Worm (Caenorhabditis elegans) whole organism, L1 larva: ENCODE data around the gene ZK105.3.

ENCODE experiments used
- C04F5.9 ChIP-seq: sonication (generic microtip); optimal IDR thresholded peaks from 2 replicates; lab custom pipeline; 2016; ENCODE audit warnings: missing genetic modification characterization, missing compliant biosample characterization
- aly-2 ChIP-seq: fragments of 150-350 bp; optimal IDR thresholded peaks from 2 replicates; lab custom pipeline; 2014; ENCODE audit warnings: missing biosample characterization, missing genetic modification characterization
- blmp-1 ChIP-seq: fragments of 150-350 bp; optimal IDR thresholded peaks from 2 replicates; lab custom pipeline; 2014; ENCODE audit warnings: missing biosample characterization, missing genetic modification characterization
- ceh-63 ChIP-seq: fragments of 200-800 bp; sonication (Bioruptor generic); optimal IDR thresholded peaks from 2 replicates; lab custom pipeline; 2018; ENCODE audit warnings: mild to moderate bottlenecking, missing genetic modification characterization, missing compliant biosample characterization
- ceh-88 ChIP-seq: fragments of 200-800 bp; sonication (Bioruptor generic); IDR thresholded peaks from 2 replicates; pipeline ENCODE4 v1.3.6; 2022; ENCODE audit warnings: missing genetic modification characterization, missing compliant biosample characterization
- dsc-1 ChIP-seq: sonication (generic microtip); optimal IDR thresholded peaks from 2 replicates; lab custom pipeline; 2016; ENCODE audit warnings: mild to moderate bottlenecking, missing genetic modification characterization, missing compliant biosample characterization
- efl-1 ChIP-seq, 4 experiments: fragments of 150-350 bp; optimal IDR thresholded peaks in 3 of 4; peaks in 1 of 4; 1 replicate in 1 of 4; 2 replicates in 3 of 4; lab custom pipeline; 2014; ENCODE audit warnings: missing biosample characterization in 2 of 4, missing genetic modification characterization in 2 of 4, missing genetic modification reagents in 2 of 4
- egl-13 ChIP-seq: sonication (generic microtip); optimal IDR thresholded peaks from 2 replicates; lab custom pipeline; 2016; ENCODE audit warnings: missing genotype, missing genetic modification reagents, missing genetic modification characterization, missing compliant biosample characterization
- egl-27 ChIP-seq, 2 experiments: fragments of 150-350 bp in 1 of 2; sonication (generic microtip); optimal IDR thresholded peaks; 3 replicates each; lab custom pipeline; 2017 to 2018; ENCODE audit warnings: missing biosample characterization in 2 of 2, missing genetic modification characterization in 2 of 2, missing genetic modification reagents in 2 of 2
- elt-3 ChIP-seq, 6 experiments: fragments of 150-350 bp in 1 of 6; sonication (generic microtip); optimal IDR thresholded peaks; 2 replicates each; lab custom pipeline; 2017 to 2018; ENCODE audit warnings: missing biosample characterization in 6 of 6, missing genetic modification characterization in 6 of 6, inconsistent platforms in 1 of 6
- fkh-8 ChIP-seq: sonication (generic microtip); optimal IDR thresholded peaks from 2 replicates; lab custom pipeline; 2016; ENCODE audit warnings: mild to moderate bottlenecking, missing genetic modification characterization, missing compliant biosample characterization
- irx-1 ChIP-seq: sonication (generic microtip); optimal IDR thresholded peaks from 2 replicates; lab custom pipeline; 2016; ENCODE audit warnings: missing genetic modification characterization, missing compliant biosample characterization
- lin-14 ChIP-seq: fragments of 200-800 bp; sonication (Bioruptor generic); optimal IDR thresholded peaks from 2 replicates; lab custom pipeline; 2018; ENCODE audit warnings: mild to moderate bottlenecking, missing genetic modification characterization, moderate library complexity, missing compliant biosample characterization
- lin-15B ChIP-seq: fragments of 150-350 bp; sonication (generic microtip); optimal IDR thresholded peaks from 3 replicates; lab custom pipeline; 2014; ENCODE audit warnings: missing biosample characterization, missing genetic modification characterization
- lin-35 ChIP-seq, 2 experiments: fragments of 150-350 bp; optimal IDR thresholded peaks; 2 replicates each; lab custom pipeline; 2014; ENCODE audit warnings: missing biosample characterization in 2 of 2, missing genetic modification characterization in 2 of 2, missing genetic modification reagents in 2 of 2
- lir-3 ChIP-seq: sonication (generic microtip); optimal IDR thresholded peaks from 2 replicates; lab custom pipeline; 2016; ENCODE audit warnings: mild to moderate bottlenecking, missing genetic modification characterization, moderate library complexity, missing compliant biosample characterization; ENCODE audit not compliant: poor library complexity
- lsy-2 ChIP-seq, 2 experiments: fragments of 150-350 bp; optimal IDR thresholded peaks; 2 replicates each; lab custom pipeline; 2014; ENCODE audit warnings: missing biosample characterization in 2 of 2, missing genetic modification characterization in 2 of 2
- mab-9 ChIP-seq: fragments of 200-800 bp; sonication (Bioruptor generic); IDR thresholded peaks from 2 replicates; pipeline ENCODE4 v1.3.6; 2022; ENCODE audit warnings: missing genetic modification reagents, missing genetic modification characterization, missing compliant biosample characterization
- mef-2 ChIP-seq: fragments of 150-350 bp; optimal IDR thresholded peaks from 2 replicates; lab custom pipeline; 2014; ENCODE audit warnings: missing biosample characterization, missing genetic modification characterization
- nhr-19 ChIP-seq: fragments of 200-800 bp; sonication (Bioruptor generic); conservative IDR thresholded peaks from 2 replicates; pipeline ENCODE4 v1.3.6; 2022; ENCODE audit warnings: missing genetic modification characterization, missing compliant biosample characterization
- nhr-20 ChIP-seq: sonication (generic microtip); optimal IDR thresholded peaks from 2 replicates; lab custom pipeline; 2016; ENCODE audit warnings: mild to moderate bottlenecking, missing genetic modification characterization, missing compliant biosample characterization
- nhr-237 ChIP-seq: fragments of 150-350 bp; optimal IDR thresholded peaks from 2 replicates; lab custom pipeline; 2014; ENCODE audit warnings: missing biosample characterization, missing genetic modification characterization
- nhr-71 ChIP-seq: sonication (generic microtip); optimal IDR thresholded peaks from 2 replicates; lab custom pipeline; 2016; ENCODE audit warnings: mild to moderate bottlenecking, missing genetic modification characterization, moderate library complexity, missing compliant biosample characterization
- nhr-76 ChIP-seq: sonication (generic microtip); optimal IDR thresholded peaks from 2 replicates; lab custom pipeline; 2017; ENCODE audit warnings: missing biosample characterization, missing genetic modification characterization
- nhr-85 ChIP-seq: sonication (generic microtip); peaks from one replicate; lab custom pipeline; 2016; ENCODE audit warnings: missing genetic modification characterization, inconsistent platforms, missing compliant biosample characterization
- nhr-90 ChIP-seq: sonication (generic microtip); optimal IDR thresholded peaks from 2 replicates; lab custom pipeline; 2016; ENCODE audit warnings: mild to moderate bottlenecking, missing genetic modification characterization, missing compliant biosample characterization; ENCODE audit not compliant: poor library complexity
- pqm-1 ChIP-seq: sonication (generic microtip); optimal IDR thresholded peaks from 3 replicates; lab custom pipeline; 2017; ENCODE audit warnings: missing biosample characterization, missing genetic modification characterization
- snpc-4 ChIP-seq: fragments of 150-350 bp; optimal IDR thresholded peaks from 2 replicates; lab custom pipeline; 2014; ENCODE audit warnings: missing biosample characterization, missing genetic modification characterization
- snu-23 ChIP-seq: sonication (generic microtip); optimal IDR thresholded peaks from 2 replicates; lab custom pipeline; 2016; ENCODE audit warnings: missing genetic modification characterization, missing compliant biosample characterization
- sup-37 ChIP-seq: fragments of 200-800 bp; sonication (Bioruptor generic); optimal IDR thresholded peaks from 2 replicates; lab custom pipeline; 2018; ENCODE audit warnings: mild to moderate bottlenecking, missing genetic modification characterization, missing compliant biosample characterization
- unc-130 ChIP-seq: fragments of 150-350 bp; optimal IDR thresholded peaks from 2 replicates; lab custom pipeline; 2017; ENCODE audit warnings: missing biosample characterization, missing genetic modification characterization, inconsistent platforms
- unc-62 ChIP-seq: fragments of 150-350 bp; optimal IDR thresholded peaks from 2 replicates; lab custom pipeline; 2014; ENCODE audit warnings: missing biosample characterization, missing genetic modification reagents, missing genetic modification characterization
- unc-86 ChIP-seq: sonication (generic microtip); optimal IDR thresholded peaks from 2 replicates; lab custom pipeline; 2016; ENCODE audit warnings: missing genetic modification characterization, missing compliant biosample characterization
- vab-15 ChIP-seq: sonication (generic microtip); optimal IDR thresholded peaks from 2 replicates; lab custom pipeline; 2017; ENCODE audit warnings: missing genotype, mild to moderate bottlenecking, missing genetic modification characterization, missing compliant biosample characterization
- xbp-1 ChIP-seq: sonication (generic microtip); optimal IDR thresholded peaks from 2 replicates; lab custom pipeline; 2016; ENCODE audit warnings: missing genetic modification characterization, missing compliant biosample characterization
- zip-4 ChIP-seq: fragments of 200-800 bp; sonication (Bioruptor generic); optimal IDR thresholded peaks from 2 replicates; lab custom pipeline; 2018; ENCODE audit warnings: mild to moderate bottlenecking, missing genetic modification characterization, moderate library complexity, missing compliant biosample characterization

The ZK105.3 gene

DNA sequence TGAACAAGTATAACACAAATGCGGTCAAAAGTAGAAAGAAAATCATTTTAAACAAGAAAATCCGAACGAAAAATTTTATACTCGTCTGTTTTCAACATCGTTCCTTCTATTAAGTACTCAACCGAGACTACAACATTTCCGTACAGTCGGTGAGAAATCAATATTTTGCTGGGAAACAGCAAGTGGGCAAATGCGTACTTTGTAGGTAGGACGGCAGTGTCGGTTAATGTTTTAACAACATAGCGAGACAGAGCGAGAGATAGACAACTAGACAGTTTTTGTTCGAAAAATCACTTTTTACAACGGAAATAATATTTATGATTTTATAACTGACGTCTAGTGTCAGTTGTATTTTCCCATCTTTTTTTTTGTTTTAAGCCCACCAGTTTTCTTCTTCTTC is 15.6 kb upstream of the ZK105.3 start, which contains the start of gene cyp-33A1 (continued):
- no peak for TF ChIP-seq snpc-4
- no peak for TF ChIP-seq aly-2 (tag; lab: Kevin White, UChicago)
- no peak for TF ChIP-seq sup-37 (GFP tag; lab: Kevin White, UChicago)
- no peak for TF ChIP-seq pqm-1 (tag; lab: Kevin White, UChicago)
- TF ChIP-seq zip-4 (GFP tag; lab: Kevin White, UChicago) = no peak
- peak; percentile 20 for TF ChIP-seq nhr-90 (tag; lab: Kevin White, UChicago)
- TF ChIP-seq dsc-1 (tag; lab: Kevin White, UChicago) = no peak
- no peak for TF ChIP-seq egl-13

DNA sequence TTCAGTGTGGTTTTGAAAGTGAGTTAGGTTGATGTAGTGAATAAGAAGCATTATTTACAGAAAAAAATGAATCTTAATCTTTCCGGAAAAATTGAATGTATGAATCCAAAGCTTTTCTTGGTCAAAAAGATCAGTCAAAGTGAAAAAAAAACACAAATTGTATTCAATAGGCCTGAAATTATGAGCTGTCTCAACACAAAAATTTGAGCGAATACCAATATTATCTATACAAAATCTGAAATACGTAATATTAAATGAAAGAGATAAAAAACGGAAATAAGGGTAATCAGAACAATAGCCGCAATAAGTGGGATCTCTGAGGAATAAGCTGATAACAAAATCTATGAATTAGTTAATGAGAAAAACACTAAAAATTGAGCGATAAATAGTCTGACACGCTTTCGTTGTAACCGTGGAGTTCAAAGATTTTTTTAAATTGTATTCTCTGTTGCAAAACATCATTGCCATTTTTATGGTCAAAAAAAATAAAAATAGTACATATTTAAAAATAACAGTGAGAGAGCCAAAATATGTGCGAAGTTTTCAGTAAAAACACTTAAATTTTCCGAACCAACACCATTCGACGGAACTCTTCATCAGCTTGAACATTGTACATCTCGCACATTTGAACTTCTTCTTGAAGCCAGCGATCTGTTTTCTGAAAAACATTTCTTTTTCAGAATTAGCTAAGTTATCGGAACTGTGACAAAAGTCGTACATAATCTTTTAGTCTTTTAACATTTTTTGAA is 12.9 kb upstream of the ZK105.3 start, which contains the start of gene sre-11:
sre-11 (minus strand) TSS at position 51 of the 749 bp plus-strand sequence.
- TF ChIP-seq nhr-71 (tag; lab: Kevin White, UChicago) (no peak), fkh-8 (tag; lab: Kevin White, UChicago) (no peak), efl-1 (optimal IDR thresholded peaks at IDR 0.05; lab: Kevin White, UChicago) (no peak), efl-1 (GFP tag; optimal IDR thresholded peaks at IDR 0.05 in 1 of 2; lab: Kevin White, UChicago) (peak in 1 of 2 experiments; percentile 84)

DNA sequence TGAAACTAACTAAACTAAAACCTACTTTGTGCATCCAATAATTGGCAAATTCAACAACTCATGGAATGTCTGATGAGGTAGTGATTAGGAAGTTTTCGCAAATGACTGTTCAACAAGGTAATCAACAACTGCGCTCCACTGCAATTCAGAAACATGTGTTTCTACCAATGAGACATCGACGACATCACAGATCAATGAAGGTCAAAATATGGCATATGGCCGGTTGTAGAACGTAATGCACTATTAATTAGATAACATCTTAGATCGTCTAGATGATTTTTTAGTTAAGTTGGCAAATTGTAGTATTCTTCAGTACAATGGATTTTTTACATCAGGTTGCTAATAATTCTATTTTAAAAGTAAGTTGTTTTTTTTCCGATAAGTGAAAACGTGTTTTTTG is 10.8 kb upstream of the ZK105.3 start, which contains the start of the genes nhr-94 and nhr-152:
nhr-94 (minus strand) TSS at position 147 of the 400 bp plus-strand sequence.
nhr-152 (plus strand) TSS at position 162 of the 400 bp plus-strand sequence.
- TF ChIP-seq ceh-88 = no peak
- TF ChIP-seq lin-14 (GFP tag; lab: Kevin White, UChicago) = peak; percentile 74
- TF ChIP-seq snu-23 = peak; percentile 47
- no peak for TF ChIP-seq ceh-63 (GFP tag; lab: Kevin White, UChicago)
- peak in 1 of 2 experiments; percentile 60 for TF ChIP-seq lin-35 (GFP tag; optimal IDR thresholded peaks at IDR 0.05; lab: Kevin White, UChicago)
- peak in 1 of 2 experiments; percentile 35 for TF ChIP-seq lsy-2 (tag; optimal IDR thresholded peaks at IDR 0.05; lab: Kevin White, UChicago)
- peak; percentile 52 for TF ChIP-seq blmp-1 (tag; lab: Kevin White, UChicago)
- no peak for TF ChIP-seq mef-2 (tag; lab: Kevin White, UChicago)
- no peak for TF ChIP-seq efl-1 (optimal IDR thresholded peaks at IDR 0.05; lab: Kevin White, UChicago)
- TF ChIP-seq efl-1 (GFP tag; optimal IDR thresholded peaks at IDR 0.05 in 1 of 2; lab: Kevin White, UChicago) = peak in 1 of 2 experiments; percentile 60
- no peak for TF ChIP-seq lir-3 (tag; lab: Kevin White, UChicago)
- 0 out of 2 replicates have a peak, but pooled peaks have one; percentile 8 for TF ChIP-seq nhr-19 (GFP tag; lab: Robert Waterston, UW)
- no peak for TF ChIP-seq egl-27 (tag; optimal IDR thresholded peaks at IDR 0.05; lab: Kevin White, UChicago)
- TF ChIP-seq nhr-20 = peak; percentile 79
- TF ChIP-seq nhr-71 (tag; lab: Kevin White, UChicago) = peak; percentile 48
- peak; percentile 96 for TF ChIP-seq nhr-85 (tag; lab: Kevin White, UChicago)
- no peak for TF ChIP-seq unc-62 (GFP tag; lab: Kevin White, UChicago)
- peak in 1 of 6 experiments; percentile 17 for TF ChIP-seq elt-3 (tag; optimal IDR thresholded peaks at IDR 0.05; lab: Kevin White, UChicago)
- TF ChIP-seq C04F5.9 (tag; lab: Kevin White, UChicago) = no peak

DNA sequence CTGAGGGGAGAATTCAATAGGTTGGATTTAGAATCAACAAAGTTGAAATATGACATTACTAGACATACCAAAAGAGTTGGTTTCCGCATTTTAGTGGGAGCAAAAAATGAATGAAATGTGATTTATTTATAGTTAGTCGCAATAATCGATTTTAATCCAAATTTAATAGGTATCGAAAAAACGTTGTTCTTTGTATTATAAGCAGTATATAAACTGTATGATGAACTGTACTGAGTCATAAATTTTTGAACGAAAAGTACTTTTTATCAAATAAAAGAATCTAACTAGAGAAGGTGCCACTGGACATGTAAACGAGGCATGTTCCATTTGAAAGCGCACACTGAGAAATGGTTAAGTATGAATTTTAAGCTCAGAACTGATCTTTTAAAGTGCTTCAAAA is 7.1 kb upstream of the ZK105.3 start, which contains the start of gene C12D5.9:
C12D5.9 (minus strand) TSS at position 101 of the 400 bp plus-strand sequence.
- no peak for TF ChIP-seq aly-2 (tag; lab: Kevin White, UChicago)
- TF ChIP-seq nhr-76 (tag; lab: Kevin White, UChicago) = no peak
- no peak for TF ChIP-seq efl-1 (optimal IDR thresholded peaks at IDR 0.05; lab: Kevin White, UChicago)
- TF ChIP-seq efl-1 (GFP tag; optimal IDR thresholded peaks at IDR 0.05 in 1 of 2; lab: Kevin White, UChicago) = no peak
- TF ChIP-seq nhr-19 (GFP tag; lab: Robert Waterston, UW) = no peak
- no peak for TF ChIP-seq unc-130 (tag; lab: Kevin White, UChicago)
- TF ChIP-seq unc-86 = no peak
- no peak for TF ChIP-seq snpc-4
- no peak for TF ChIP-seq lin-15B
- no peak for TF ChIP-seq nhr-237 (tag; lab: Kevin White, UChicago)
- no peak for TF ChIP-seq vab-15
- TF ChIP-seq nhr-20 = no peak
- no peak for TF ChIP-seq irx-1
- no peak for TF ChIP-seq C04F5.9 (tag; lab: Kevin White, UChicago)
- TF ChIP-seq mab-9 (GFP tag; lab: Robert Waterston, UW) = no peak
- no peak for TF ChIP-seq xbp-1 (tag; lab: Kevin White, UChicago)
